Fruit fly (Drosophila melanogaster): ENCODE data around the gene ATPsynD.

dm6 chr3R:19107058-19107457 is 12.3 kb downstream of the ATPsynD start:
- TF ChIP-seq Clk (GFP tag; optimal IDR thresholded peaks at IDR 0.05), result no peak
- no peak for TF ChIP-seq ovo (GFP tag; optimal IDR thresholded peaks at IDR 0.05)
- no peak for TF ChIP-seq CG7101 (tag; optimal IDR thresholded peaks at IDR 0.05)
- TF ChIP-seq CG11617 (GFP tag; optimal IDR thresholded peaks at IDR 0.05), result no peak
- TF ChIP-seq Mnt (GFP tag; optimal IDR thresholded peaks at IDR 0.05), result no peak
- TF ChIP-seq Crg-1 (GFP tag; optimal IDR thresholded peaks at IDR 0.05), result no peak
- TF ChIP-seq CG5204 (GFP tag; optimal IDR thresholded peaks at IDR 0.05), result no peak
- no peak for TF ChIP-seq toe (GFP tag; optimal IDR thresholded peaks at IDR 0.05)
- TF ChIP-seq Hr96 (GFP tag; optimal IDR thresholded peaks at IDR 0.05), result no peak
- no peak for TF ChIP-seq cnc (optimal IDR thresholded peaks at IDR 0.05)
- no peak for TF ChIP-seq CG33017 (tag; optimal IDR thresholded peaks at IDR 0.05)
- TF ChIP-seq kay (GFP tag; ENCODE audit: borderline replicate concordance), result no peak
